Fruit fly (Drosophila melanogaster) whole organism: ENCODE results near the gene CG11279.

Source experiments
- CG8478 ChIP-seq: fragments of >200 bp; optimal IDR thresholded peaks from 2 replicates; lab custom pipeline; 2018; ENCODE audit warnings: inconsistent platforms
- Dll ChIP-seq: fragments of >200 bp; optimal IDR thresholded peaks from 2 replicates; lab custom pipeline; 2017
- EcR ChIP-seq, 2 experiments: fragments of >200 bp; optimal IDR thresholded peaks; 2 replicates each; lab custom pipeline; 2017; ENCODE audit warnings: missing biosample characterization in 2 of 2, missing genetic modification characterization in 2 of 2, missing genetic modification reagents in 2 of 2
- pan ChIP-seq: fragments of >200 bp; optimal IDR thresholded peaks from 2 replicates; lab custom pipeline; 2017
- psq ChIP-seq: fragments of >200 bp; optimal IDR thresholded peaks from 2 replicates; lab custom pipeline; 2017
- usp ChIP-seq: fragments of >200 bp; optimal IDR thresholded peaks from 2 replicates; lab custom pipeline; 2017; ENCODE audit warnings: missing biosample characterization, missing genetic modification characterization, mixed read lengths

- TF ChIP-seq pan (lab: Kevin White, UChicago) (no peak), psq (no peak), CG8478 (no peak), EcR (GFP tag; optimal IDR thresholded peaks at IDR 0.05; lab: Kevin White, UChicago) (no peak), usp (no peak), Dll (no peak)
Measured at dm6 chr3L:13026337-13026736, 20.4 kb upstream of the CG11279 start, which contains the start of gene Zmynd10.
